Fruit fly (Drosophila melanogaster) whole organism, embryonic: ENCODE results near the gene CG2533.

ENCODE experiments used
- CG10267 ChIP-seq: fragments of 200-800 bp; sonication (Bioruptor generic); optimal IDR thresholded peaks from 2 replicates; lab custom pipeline; 2018; ENCODE audit warnings: missing biosample characterization, mild to moderate bottlenecking, missing genetic modification characterization, moderate library complexity
- CG13296 ChIP-seq: fragments of 200-800 bp; sonication (Bioruptor generic); optimal IDR thresholded peaks from 3 replicates; lab custom pipeline; 2018; ENCODE audit warnings: missing biosample characterization, mild to moderate bottlenecking, missing genetic modification characterization
- CG1603 ChIP-seq: fragments of 200-800 bp; sonication (Bioruptor generic); optimal IDR thresholded peaks from 2 replicates; lab custom pipeline; 2019; ENCODE audit warnings: missing biosample characterization, mild to moderate bottlenecking, missing genetic modification characterization, moderate library complexity
- CG2120 ChIP-seq: fragments of 200-800 bp; sonication (Bioruptor generic); optimal IDR thresholded peaks from 3 replicates; lab custom pipeline; 2016; ENCODE audit warnings: missing biosample characterization, missing genetic modification characterization
- CG2202 ChIP-seq: fragments of 200-800 bp; sonication (Bioruptor generic); optimal IDR thresholded peaks from 2 replicates; lab custom pipeline; 2018; ENCODE audit warnings: missing biosample characterization, mild to moderate bottlenecking, missing genetic modification characterization
- CG3847 ChIP-seq: fragments of 200-800 bp; sonication (Bioruptor generic); IDR thresholded peaks from 2 replicates; pipeline ENCODE4 v1.3.6; 2022; ENCODE audit warnings: missing biosample characterization, missing genetic modification characterization
- CG4617 ChIP-seq: fragments of 200-800 bp; sonication (Bioruptor generic); optimal IDR thresholded peaks from 3 replicates; lab custom pipeline; 2016; ENCODE audit warnings: missing biosample characterization, missing genetic modification characterization, borderline replicate concordance
- CG4730 ChIP-seq: fragments of 200-800 bp; sonication (Bioruptor generic); IDR thresholded peaks from 2 replicates; pipeline ENCODE4 v1.3.6; 2022; ENCODE audit warnings: missing biosample characterization, missing genetic modification characterization
- CG6254 ChIP-seq: fragments of 200-800 bp; sonication (Bioruptor generic); optimal IDR thresholded peaks from 3 replicates; lab custom pipeline; 2017; ENCODE audit warnings: mild to moderate bottlenecking, missing biosample characterization, missing genetic modification reagents, missing genetic modification characterization
- CG6683 ChIP-seq: fragments of 200-800 bp; sonication (Bioruptor generic); optimal IDR thresholded peaks from 2 replicates; lab custom pipeline; 2017; ENCODE audit warnings: missing biosample characterization, mild to moderate bottlenecking, missing genetic modification characterization, missing genetic modification reagents
- CG8290 ChIP-seq, 3 experiments: fragments of 200-800 bp; sonication (Bioruptor generic); optimal IDR thresholded peaks; 2 replicates each; lab custom pipeline; 2016 to 2019; ENCODE audit warnings: missing biosample characterization in 3 of 3, missing genetic modification characterization in 3 of 3, mild to moderate bottlenecking in 2 of 3, moderate library complexity in 1 of 3
- Dp ChIP-seq: fragments of 200-800 bp; sonication (Bioruptor generic); optimal IDR thresholded peaks from 2 replicates; lab custom pipeline; 2018; ENCODE audit warnings: missing biosample characterization, mild to moderate bottlenecking, missing genetic modification characterization, moderate library complexity
- Fer1 ChIP-seq: fragments of 200-800 bp; sonication (Bioruptor generic); optimal IDR thresholded peaks from 2 replicates; lab custom pipeline; 2017; ENCODE audit warnings: missing biosample characterization, mild to moderate bottlenecking, missing genetic modification characterization
- Hr3 ChIP-seq: fragments of 200-800 bp; sonication (Bioruptor generic); optimal IDR thresholded peaks from 3 replicates; lab custom pipeline; 2016; ENCODE audit warnings: missing biosample characterization, missing genetic modification characterization
- Hr39 ChIP-seq: fragments of >200 bp; optimal IDR thresholded peaks from 2 replicates; lab custom pipeline; 2017
- MBD-R2 ChIP-seq: fragments of 200-800 bp; sonication (Bioruptor generic); IDR thresholded peaks from 2 replicates; pipeline ENCODE4 v1.3.6; 2022; ENCODE audit warnings: missing biosample characterization, missing genetic modification characterization
- MESR4 ChIP-seq: fragments of 200-800 bp; sonication (Bioruptor generic); optimal IDR thresholded peaks from 2 replicates; lab custom pipeline; 2018; ENCODE audit warnings: missing biosample characterization, mild to moderate bottlenecking, missing genetic modification characterization, moderate library complexity
- Med ChIP-seq: fragments of 200-800 bp; sonication (Bioruptor generic); peaks from one replicate; lab custom pipeline; 2016; ENCODE audit warnings: missing biosample characterization, missing genetic modification characterization, mild to moderate bottlenecking, inconsistent platforms, moderate library complexity
- Nf-YA ChIP-seq: fragments of 200-800 bp; sonication (Bioruptor generic); IDR thresholded peaks from 2 replicates; pipeline ENCODE4 v1.3.6; 2022; ENCODE audit warnings: missing biosample characterization, missing genetic modification characterization
- Nf-YC ChIP-seq: fragments of 200-800 bp; optimal IDR thresholded peaks from 3 replicates; lab custom pipeline; 2019; ENCODE audit warnings: missing biosample characterization, mild to moderate bottlenecking, missing genetic modification characterization, moderate library complexity
- Pdp1 ChIP-seq, 2 experiments: fragments of 200-800 bp; sonication (Bioruptor generic); optimal IDR thresholded peaks; 3 replicates each; lab custom pipeline; 2016; ENCODE audit warnings: missing biosample characterization in 2 of 2, missing genetic modification characterization in 2 of 2, mild to moderate bottlenecking in 1 of 2, moderate library complexity in 1 of 2
- Rfx ChIP-seq: fragments of 200-800 bp; sonication (Bioruptor generic); IDR thresholded peaks from 2 replicates; pipeline ENCODE4 v1.3.6; 2022; ENCODE audit warnings: missing biosample characterization, missing genetic modification characterization
- Sry-β ChIP-seq: fragments of 200-800 bp; sonication (Bioruptor generic); optimal IDR thresholded peaks from 2 replicates; lab custom pipeline; 2018; ENCODE audit warnings: missing biosample characterization, mild to moderate bottlenecking, missing genetic modification characterization, moderate library complexity
- Tbp ChIP-seq: fragments of >200 bp; optimal IDR thresholded peaks from 2 replicates; lab custom pipeline; 2018; ENCODE audit warnings: missing biosample characterization, missing genetic modification characterization
- al ChIP-seq: fragments of 200-800 bp; sonication (Bioruptor generic); IDR thresholded peaks from 2 replicates; pipeline ENCODE4 v1.3.6; 2022; ENCODE audit warnings: missing biosample characterization, missing genetic modification characterization
- caup ChIP-seq: fragments of 200-800 bp; sonication (Bioruptor generic); optimal IDR thresholded peaks from 3 replicates; lab custom pipeline; 2017; ENCODE audit warnings: missing biosample characterization, mild to moderate bottlenecking, missing genetic modification characterization, moderate library complexity; ENCODE audit not compliant: severe bottlenecking
- chm ChIP-seq: fragments of 200-800 bp; sonication (Bioruptor generic); IDR thresholded peaks from 2 replicates; pipeline ENCODE4 v1.3.6; 2022; ENCODE audit warnings: missing biosample characterization, missing genetic modification characterization
- crp ChIP-seq, 2 experiments: fragments of 200-800 bp; sonication (Bioruptor generic); optimal IDR thresholded peaks; 2 replicates in 1 of 2; 3 replicates in 1 of 2; lab custom pipeline; 2017; ENCODE audit warnings: missing biosample characterization in 2 of 2, missing genetic modification characterization in 2 of 2, mild to moderate bottlenecking in 1 of 2, moderate library complexity in 1 of 2
- gfzf ChIP-seq: fragments of 200-800 bp; sonication (Bioruptor generic); optimal IDR thresholded peaks from 2 replicates; lab custom pipeline; 2016; ENCODE audit warnings: missing biosample characterization, mild to moderate bottlenecking, missing genetic modification characterization, moderate library complexity
- gsb ChIP-seq: fragments of 200-800 bp; sonication (Bioruptor generic); IDR thresholded peaks from 2 replicates; pipeline ENCODE4 v1.3.6; 2022; ENCODE audit warnings: missing biosample characterization, missing genetic modification characterization
- hth ChIP-seq: fragments of >200 bp; optimal IDR thresholded peaks from 2 replicates; lab custom pipeline; 2017; ENCODE audit warnings: inconsistent platforms
- inv ChIP-seq: fragments of 200-800 bp; sonication (Bioruptor generic); IDR thresholded peaks from 2 replicates; pipeline ENCODE4 v1.3.6; 2022; ENCODE audit warnings: missing biosample characterization, missing genetic modification characterization; ENCODE audit not compliant: partially characterized antibody
- lilli ChIP-seq: fragments of 200-800 bp; sonication (Bioruptor generic); optimal IDR thresholded peaks from 3 replicates; lab custom pipeline; 2016; ENCODE audit warnings: missing biosample characterization, missing genetic modification characterization
- phol ChIP-seq: fragments of 200-800 bp; sonication (Bioruptor generic); optimal IDR thresholded peaks from 3 replicates; lab custom pipeline; 2018; ENCODE audit warnings: missing biosample characterization, mild to moderate bottlenecking, missing genetic modification characterization, moderate library complexity
- prd ChIP-seq, 3 experiments: fragments of >200 bp in 2 of 3; fragments of 200-800 bp in 1 of 3; sonication (Bioruptor generic) in 1 of 3; optimal IDR thresholded peaks in 2 of 3; IDR thresholded peaks in 1 of 3; 2 replicates in 2 of 3; 3 replicates in 1 of 3; pipeline versions ENCODE4 v1.3.6 to Lab custom; 2017 to 2022; ENCODE audit warnings: missing biosample characterization in 1 of 3, missing genetic modification characterization in 1 of 3
- pzg ChIP-seq: fragments of 200-800 bp; sonication (Bioruptor generic); optimal IDR thresholded peaks from 3 replicates; lab custom pipeline; 2018; ENCODE audit warnings: missing biosample characterization, mild to moderate bottlenecking, missing genetic modification characterization, moderate library complexity
- ranshi ChIP-seq: fragments of 200-800 bp; sonication (Bioruptor generic); IDR thresholded peaks from 2 replicates; pipeline ENCODE4 v1.3.6; 2022; ENCODE audit warnings: missing biosample characterization, missing genetic modification characterization
- rib ChIP-seq: fragments of 200-800 bp; sonication (Bioruptor generic); IDR thresholded peaks from 2 replicates; pipeline ENCODE4 v1.3.6; 2022; ENCODE audit warnings: missing biosample characterization, missing genetic modification characterization
- row ChIP-seq: fragments of 200-800 bp; sonication (Bioruptor generic); IDR thresholded peaks from 3 replicates; pipeline ENCODE4 v1.3.6; 2022; ENCODE audit warnings: missing biosample characterization, missing genetic modification characterization
- slbo ChIP-seq: fragments of 200-800 bp; sonication (Bioruptor generic); IDR thresholded peaks from 2 replicates; pipeline ENCODE4 v1.3.6; 2022; ENCODE audit warnings: missing biosample characterization, missing genetic modification characterization
- so ChIP-seq: fragments of 200-800 bp; sonication (Bioruptor generic); IDR thresholded peaks from 3 replicates; pipeline ENCODE4 v1.3.6; 2022; ENCODE audit warnings: missing biosample characterization, missing genetic modification characterization
- toy ChIP-seq: fragments of 200-800 bp; sonication (Bioruptor generic); IDR thresholded peaks from 2 replicates; pipeline ENCODE4 v1.3.6; 2022; ENCODE audit warnings: missing biosample characterization, missing genetic modification characterization
- yki ChIP-seq: fragments of >200 bp; optimal IDR thresholded peaks from 3 replicates; lab custom pipeline; 2018

The CG2533 gene

dm6 chrX:11573529-11573928 lies 30.5 kb downstream of the CG2533 start, which contains the start of gene CG11696:
CG11696 (plus strand) TSS chrX:11573731.
- TF ChIP-seq Rfx (GFP tag; lab: Robert Waterston, UW) (peak; percentile 31; the same call in 1 of the 2 replicates), Med (GFP tag; lab: Kevin White, UChicago) (peak; percentile 52), pzg (GFP tag; lab: Kevin White, UChicago) (peak; percentile 21), CG4730 (GFP tag; lab: Robert Waterston, UW) (no peak), Fer1 (GFP tag; lab: Kevin White, UChicago) (no peak), Nf-YC (tag; lab: Kevin White, UChicago) (peak; percentile 4), rib (GFP tag; lab: Robert Waterston, UW) (no peak), CG1603 (tag; lab: Kevin White, UChicago) (peak; percentile 16), ranshi (GFP tag; lab: Robert Waterston, UW) (no peak), so (GFP tag; lab: Robert Waterston, UW) (no peak), gfzf (GFP tag; lab: Kevin White, UChicago) (peak; percentile 22), gsb (GFP tag; lab: Robert Waterston, UW) (no peak), Tbp (GFP tag; lab: Kevin White, UChicago) (no peak), slbo (GFP tag; lab: Robert Waterston, UW) (peak; percentile 60), MBD-R2 (GFP tag; lab: Robert Waterston, UW) (peak; percentile 73; the same call in 1 of the 2 replicates), hth (no peak), Hr3 (no peak), Hr39 (lab: Kevin White, UChicago) (no peak), MESR4 (GFP tag; lab: Kevin White, UChicago) (peak; percentile 57), Dp (no peak), CG3847 (peak; percentile 26; the same call in 1 of the 2 replicates), Sry-β (GFP tag; lab: Kevin White, UChicago) (peak; percentile 83), lilli (GFP tag; lab: Kevin White, UChicago) (peak; percentile 3), CG6254 (GFP tag; lab: Kevin White, UChicago) (no peak), Nf-YA (GFP tag; lab: Robert Waterston, UW) (no peak), toy (GFP tag; lab: Robert Waterston, UW) (no peak), al (GFP tag; lab: Robert Waterston, UW) (no peak), CG13296 (GFP tag; lab: Kevin White, UChicago) (no peak), prd (optimal IDR thresholded peaks at IDR 0.05; lab: Kevin White, UChicago) (no peak), prd (GFP tag; IDR thresholded peaks at IDR 0.05; lab: Robert Waterston, UW) (peak; percentile 9; the same call in 1 of the 3 replicates), Pdp1 (GFP tag; optimal IDR thresholded peaks at IDR 0.05; lab: Kevin White, UChicago) (peak in 1 of 2 experiments; percentile 57), caup (GFP tag; lab: Kevin White, UChicago) (no peak), CG2202 (tag; lab: Kevin White, UChicago) (no peak), CG8290 (GFP tag; optimal IDR thresholded peaks at IDR 0.05; lab: Kevin White, UChicago) (no peak), CG8290 (tag; optimal IDR thresholded peaks at IDR 0.05; lab: Kevin White, UChicago) (peak in 1 of 2 experiments; percentile 25), row (GFP tag; lab: Robert Waterston, UW) (peak; percentile 57), crp (GFP tag; optimal IDR thresholded peaks at IDR 0.05; lab: Kevin White, UChicago) (peak in 1 of 2 experiments; percentile 61), inv (GFP tag; lab: Robert Waterston, UW) (no peak), CG6683 (no peak), chm (no peak), phol (tag; lab: Kevin White, UChicago) (no peak), yki (no peak), CG2120 (peak; percentile 10), CG4617 (GFP tag; lab: Kevin White, UChicago) (no peak), CG10267 (peak; percentile 24)
